Fruit fly (Drosophila melanogaster): Measurements from ENCODE around the gene CG14712.

CG14712 gene

dm6 chr3R:11656614-11657216 is 28.2 kb downstream of the CG14712 start:
- TF ChIP-seq cnc (optimal IDR thresholded peaks at IDR 0.05): no peak
- peak; percentile 61 for TF ChIP-seq CG1620 (GFP tag; optimal IDR thresholded peaks at IDR 0.05)
- TF ChIP-seq CG5204 (GFP tag; optimal IDR thresholded peaks at IDR 0.05): peak; percentile 68
- TF ChIP-seq ovo (GFP tag; optimal IDR thresholded peaks at IDR 0.05): no peak
- peak; percentile 71 for TF ChIP-seq CG12768 (GFP tag; optimal IDR thresholded peaks at IDR 0.05)
- peak; percentile 97 for TF ChIP-seq bab1 (GFP tag; optimal IDR thresholded peaks at IDR 0.05)
- TF ChIP-seq Clk (GFP tag; optimal IDR thresholded peaks at IDR 0.05): peak; percentile 48
- TF ChIP-seq tj (GFP tag; optimal IDR thresholded peaks at IDR 0.05): peak; percentile 41
- peak; percentile 92 for TF ChIP-seq CG7101 (tag; optimal IDR thresholded peaks at IDR 0.05)
- peak; percentile 11 for TF ChIP-seq toe (GFP tag; optimal IDR thresholded peaks at IDR 0.05)
- peak; percentile 67 for TF ChIP-seq Hr96 (GFP tag; optimal IDR thresholded peaks at IDR 0.05)
- TF ChIP-seq CG11617 (GFP tag; optimal IDR thresholded peaks at IDR 0.05): peak; percentile 60
- TF ChIP-seq kay (GFP tag; ENCODE audit: borderline replicate concordance): peak; percentile 79
- no peak for TF ChIP-seq cic (GFP tag; optimal IDR thresholded peaks at IDR 0.05)
- TF ChIP-seq Crg-1 (GFP tag; optimal IDR thresholded peaks at IDR 0.05): peak; percentile 56
- peak; percentile 71 for TF ChIP-seq CG7045 (GFP tag; optimal IDR thresholded peaks at IDR 0.05)
- no peak for TF ChIP-seq pad (GFP tag; optimal IDR thresholded peaks at IDR 0.05)
- TF ChIP-seq CG14711 (tag; optimal IDR thresholded peaks at IDR 0.05): peak; percentile 88
- TF ChIP-seq Mnt (GFP tag; optimal IDR thresholded peaks at IDR 0.05): peak; percentile 46
- TF ChIP-seq CG33017 (tag; optimal IDR thresholded peaks at IDR 0.05): peak; percentile 91

- TF ChIP-seq Hr96 (GFP tag; optimal IDR thresholded peaks at IDR 0.05) (no peak), cnc (optimal IDR thresholded peaks at IDR 0.05) (no peak), CG11617 (GFP tag; optimal IDR thresholded peaks at IDR 0.05) (no peak), CG1620 (GFP tag; optimal IDR thresholded peaks at IDR 0.05) (no peak), CG7101 (tag; optimal IDR thresholded peaks at IDR 0.05) (no peak), tj (GFP tag; optimal IDR thresholded peaks at IDR 0.05) (no peak), Crg-1 (GFP tag; optimal IDR thresholded peaks at IDR 0.05) (no peak), kay (GFP tag; ENCODE audit: borderline replicate concordance) (no peak), ovo (GFP tag; optimal IDR thresholded peaks at IDR 0.05) (no peak), CG14711 (tag; optimal IDR thresholded peaks at IDR 0.05) (no peak), toe (GFP tag; optimal IDR thresholded peaks at IDR 0.05) (no peak), Clk (GFP tag; optimal IDR thresholded peaks at IDR 0.05) (no peak), CG5204 (GFP tag; optimal IDR thresholded peaks at IDR 0.05) (no peak), Mnt (GFP tag; optimal IDR thresholded peaks at IDR 0.05) (no peak), cic (GFP tag; optimal IDR thresholded peaks at IDR 0.05) (no peak), CG12768 (GFP tag; optimal IDR thresholded peaks at IDR 0.05) (no peak), CG33017 (tag; optimal IDR thresholded peaks at IDR 0.05) (no peak), bab1 (GFP tag; optimal IDR thresholded peaks at IDR 0.05) (no peak), pad (GFP tag; optimal IDR thresholded peaks at IDR 0.05) (no peak), CG7045 (GFP tag; optimal IDR thresholded peaks at IDR 0.05) (no peak)
These were observed 29.2 kb downstream of the CG14712 start for dm6 chr3R:11657786-11658193.

dm6 chr3R:11661187-11661586 is 32.6 kb downstream of the CG14712 start:
- TF ChIP-seq tj (GFP tag; optimal IDR thresholded peaks at IDR 0.05) (peak; percentile 28), cnc (optimal IDR thresholded peaks at IDR 0.05) (no peak), CG12768 (GFP tag; optimal IDR thresholded peaks at IDR 0.05) (no peak)

dm6 chr3R:11661712-11662111 is 33.2 kb downstream of the CG14712 start:
- TF ChIP-seq pad (GFP tag; optimal IDR thresholded peaks at IDR 0.05) (no peak), bab1 (GFP tag; optimal IDR thresholded peaks at IDR 0.05) (peak; percentile 77), cnc (optimal IDR thresholded peaks at IDR 0.05) (no peak)

DNA sequence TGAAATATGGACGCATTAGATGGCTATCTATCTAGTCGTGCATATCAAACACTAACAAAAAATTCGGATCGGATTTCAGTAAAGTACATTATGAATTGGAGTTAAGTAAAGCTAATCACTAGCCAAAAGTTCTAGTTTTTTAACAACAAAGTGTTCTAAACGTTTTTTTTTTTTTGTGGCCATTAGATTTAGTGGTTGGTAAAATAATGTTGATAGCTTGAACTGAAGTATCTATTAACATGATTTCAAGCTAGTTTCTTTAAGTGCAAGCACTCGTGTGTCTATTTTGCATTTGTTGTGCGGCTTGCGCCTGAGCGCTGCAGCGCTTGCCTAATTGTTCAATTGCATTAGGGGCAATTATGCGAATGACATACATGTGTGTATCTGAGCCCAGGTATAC is 34.1 kb downstream of the CG14712 start:
- TF ChIP-seq tj (GFP tag; optimal IDR thresholded peaks at IDR 0.05) (no peak), Hr96 (GFP tag; optimal IDR thresholded peaks at IDR 0.05) (no peak), CG7101 (tag; optimal IDR thresholded peaks at IDR 0.05) (no peak), Clk (GFP tag; optimal IDR thresholded peaks at IDR 0.05) (no peak), toe (GFP tag; optimal IDR thresholded peaks at IDR 0.05) (no peak), CG7045 (GFP tag; optimal IDR thresholded peaks at IDR 0.05) (no peak), bab1 (GFP tag; optimal IDR thresholded peaks at IDR 0.05) (no peak), CG14711 (tag; optimal IDR thresholded peaks at IDR 0.05) (no peak), kay (GFP tag; ENCODE audit: borderline replicate concordance) (no peak), pad (GFP tag; optimal IDR thresholded peaks at IDR 0.05) (no peak), Crg-1 (GFP tag; optimal IDR thresholded peaks at IDR 0.05) (no peak), CG11617 (GFP tag; optimal IDR thresholded peaks at IDR 0.05) (no peak), CG33017 (tag; optimal IDR thresholded peaks at IDR 0.05) (no peak), ovo (GFP tag; optimal IDR thresholded peaks at IDR 0.05) (no peak), Mnt (GFP tag; optimal IDR thresholded peaks at IDR 0.05) (no peak)

- TF ChIP-seq pad (GFP tag; optimal IDR thresholded peaks at IDR 0.05): no peak
- TF ChIP-seq toe (GFP tag; optimal IDR thresholded peaks at IDR 0.05): no peak
- no peak for TF ChIP-seq ovo (GFP tag; optimal IDR thresholded peaks at IDR 0.05)
- no peak for TF ChIP-seq cnc (optimal IDR thresholded peaks at IDR 0.05)
- TF ChIP-seq CG14711 (tag; optimal IDR thresholded peaks at IDR 0.05): no peak
- no peak for TF ChIP-seq Clk (GFP tag; optimal IDR thresholded peaks at IDR 0.05)
- no peak for TF ChIP-seq CG12768 (GFP tag; optimal IDR thresholded peaks at IDR 0.05)
- no peak for TF ChIP-seq CG7045 (GFP tag; optimal IDR thresholded peaks at IDR 0.05)
These were observed 34.9 kb downstream of the CG14712 start for dm6 chr3R:11663441-11663840.

dm6 chr3R:11665508-11665907 is 36.9 kb downstream of the CG14712 start:
- TF ChIP-seq toe (GFP tag; optimal IDR thresholded peaks at IDR 0.05) (no peak), bab1 (GFP tag; optimal IDR thresholded peaks at IDR 0.05) (peak; percentile 47)
